Fruit fly (Drosophila melanogaster): ENCODE data around the gene Crg-1.

The Crg-1 gene

DNA sequence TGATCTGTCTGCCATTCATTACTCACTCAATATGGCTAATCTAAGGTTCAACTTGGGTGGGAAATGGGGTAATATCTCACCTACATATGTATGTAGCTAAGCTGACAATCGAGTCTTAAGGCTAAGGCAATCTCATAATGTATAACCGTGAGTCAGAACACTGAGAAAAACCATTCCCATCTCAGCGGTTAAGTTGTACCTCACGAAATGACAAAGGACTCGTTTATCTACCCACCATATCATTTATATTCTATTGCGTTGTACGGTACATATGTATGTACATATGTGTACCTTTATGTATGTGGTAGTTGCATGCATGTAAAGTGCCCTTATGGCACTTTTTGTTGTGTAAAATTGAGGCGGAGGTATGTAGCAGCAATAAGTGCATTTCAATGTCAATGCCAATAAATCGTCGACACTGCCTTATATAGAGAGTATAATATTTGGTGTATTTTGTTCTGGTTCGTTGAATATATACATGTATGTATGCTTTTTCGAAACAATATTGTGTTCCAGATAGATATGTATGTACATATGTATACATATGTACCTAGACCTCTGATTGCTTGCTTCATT lies 30.0 kb upstream of the Crg-1 start:
- TF ChIP-seq bab1 (GFP tag; optimal IDR thresholded peaks at IDR 0.05): peak; percentile 33
- no peak for TF ChIP-seq CG33017 (tag; optimal IDR thresholded peaks at IDR 0.05)
- peak; percentile 16 for TF ChIP-seq Crg-1 (GFP tag; optimal IDR thresholded peaks at IDR 0.05)
- no peak for TF ChIP-seq CG1620 (GFP tag; optimal IDR thresholded peaks at IDR 0.05)
- peak; percentile 63 for TF ChIP-seq tj (GFP tag; optimal IDR thresholded peaks at IDR 0.05)

DNA sequence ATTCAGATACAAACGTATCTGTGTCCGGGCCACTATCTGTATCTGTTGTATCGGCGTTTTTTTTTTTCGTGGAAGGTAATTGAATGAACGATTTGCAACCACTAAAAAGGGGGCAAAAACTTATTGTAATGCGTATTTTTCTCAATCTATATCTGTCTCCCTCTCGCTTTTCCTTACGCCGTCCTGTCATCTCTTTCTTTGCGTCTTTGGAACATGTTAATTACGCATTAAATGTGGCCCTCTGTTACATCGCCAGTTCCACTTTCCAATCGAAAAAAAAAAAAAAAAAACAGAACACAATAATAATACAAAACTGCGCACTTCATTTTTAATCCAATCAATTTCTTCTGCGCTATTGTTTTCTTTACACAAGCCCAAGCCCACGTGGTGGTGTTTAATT lies 28.8 kb upstream of the Crg-1 start:
- TF ChIP-seq CG7101 (tag; optimal IDR thresholded peaks at IDR 0.05) (no peak), tj (GFP tag; optimal IDR thresholded peaks at IDR 0.05) (no peak), CG11617 (GFP tag; optimal IDR thresholded peaks at IDR 0.05) (no peak), CG12768 (GFP tag; optimal IDR thresholded peaks at IDR 0.05) (no peak), kay (GFP tag; ENCODE audit: borderline replicate concordance) (no peak), CG5204 (GFP tag; optimal IDR thresholded peaks at IDR 0.05) (no peak), CG1620 (GFP tag; optimal IDR thresholded peaks at IDR 0.05) (no peak), ovo (GFP tag; optimal IDR thresholded peaks at IDR 0.05) (no peak), pad (GFP tag; optimal IDR thresholded peaks at IDR 0.05) (no peak), cic (GFP tag; optimal IDR thresholded peaks at IDR 0.05) (no peak), cnc (optimal IDR thresholded peaks at IDR 0.05) (no peak), Clk (GFP tag; optimal IDR thresholded peaks at IDR 0.05) (no peak)

DNA sequence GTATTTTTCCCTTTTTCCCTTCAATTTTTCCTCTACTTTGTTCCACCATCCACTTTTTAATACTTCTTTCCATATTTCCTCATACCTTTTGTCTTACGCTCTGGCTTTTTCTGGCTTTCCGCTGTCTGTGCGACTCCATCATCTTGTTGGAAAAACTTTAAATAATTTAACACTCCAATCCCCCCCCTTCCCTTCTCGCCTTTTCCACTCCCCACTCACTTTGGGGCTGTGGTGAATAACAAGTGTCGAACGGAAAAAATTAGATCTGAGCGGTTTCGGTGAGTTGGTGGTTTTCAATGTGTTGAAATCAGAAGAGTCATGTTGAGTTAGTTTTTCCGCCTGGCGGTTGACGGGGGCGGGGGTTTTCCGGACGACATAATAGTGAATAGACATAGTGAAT lies 25.9 kb upstream of the Crg-1 start:
- TF ChIP-seq pad (GFP tag; optimal IDR thresholded peaks at IDR 0.05): no peak
- no peak for TF ChIP-seq CG11617 (GFP tag; optimal IDR thresholded peaks at IDR 0.05)
- TF ChIP-seq cnc (optimal IDR thresholded peaks at IDR 0.05): no peak
- no peak for TF ChIP-seq Mnt (GFP tag; optimal IDR thresholded peaks at IDR 0.05)

DNA sequence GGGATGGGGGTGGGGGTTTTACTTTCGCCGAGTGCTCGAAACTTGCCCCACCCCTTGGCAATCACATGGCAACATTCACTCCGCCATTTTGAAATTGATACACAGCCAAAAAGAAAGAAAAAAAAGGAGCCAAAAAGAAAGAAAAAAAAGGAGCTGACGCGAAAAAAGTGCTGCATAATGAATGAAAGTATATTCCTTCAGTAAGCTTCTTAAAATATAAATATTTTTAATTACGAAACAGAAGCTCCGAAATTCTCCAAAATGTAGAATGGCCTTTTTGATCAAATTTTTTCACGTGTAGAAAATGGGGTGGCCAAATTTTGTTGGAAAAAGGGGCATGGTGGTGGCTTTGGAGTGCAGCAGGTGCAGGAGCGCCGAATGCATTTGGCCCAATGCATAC lies 24.8 kb upstream of the Crg-1 start:
- TF ChIP-seq kay (GFP tag; ENCODE audit: borderline replicate concordance) (no peak), Hr96 (GFP tag; optimal IDR thresholded peaks at IDR 0.05) (no peak), CG5204 (GFP tag; optimal IDR thresholded peaks at IDR 0.05) (no peak), cic (GFP tag; optimal IDR thresholded peaks at IDR 0.05) (no peak), CG33017 (tag; optimal IDR thresholded peaks at IDR 0.05) (no peak), pad (GFP tag; optimal IDR thresholded peaks at IDR 0.05) (no peak), CG12768 (GFP tag; optimal IDR thresholded peaks at IDR 0.05) (peak; percentile 15), CG7101 (tag; optimal IDR thresholded peaks at IDR 0.05) (peak; percentile 2), CG11617 (GFP tag; optimal IDR thresholded peaks at IDR 0.05) (no peak), tj (GFP tag; optimal IDR thresholded peaks at IDR 0.05) (peak; percentile 3), CG7045 (GFP tag; optimal IDR thresholded peaks at IDR 0.05) (peak; percentile 15), ovo (GFP tag; optimal IDR thresholded peaks at IDR 0.05) (no peak), Clk (GFP tag; optimal IDR thresholded peaks at IDR 0.05) (no peak), Mnt (GFP tag; optimal IDR thresholded peaks at IDR 0.05) (no peak), cnc (optimal IDR thresholded peaks at IDR 0.05) (no peak), bab1 (GFP tag; optimal IDR thresholded peaks at IDR 0.05) (no peak), Crg-1 (GFP tag; optimal IDR thresholded peaks at IDR 0.05) (no peak), CG14711 (tag; optimal IDR thresholded peaks at IDR 0.05) (peak; percentile 24), toe (GFP tag; optimal IDR thresholded peaks at IDR 0.05) (no peak), CG1620 (GFP tag; optimal IDR thresholded peaks at IDR 0.05) (no peak)

DNA sequence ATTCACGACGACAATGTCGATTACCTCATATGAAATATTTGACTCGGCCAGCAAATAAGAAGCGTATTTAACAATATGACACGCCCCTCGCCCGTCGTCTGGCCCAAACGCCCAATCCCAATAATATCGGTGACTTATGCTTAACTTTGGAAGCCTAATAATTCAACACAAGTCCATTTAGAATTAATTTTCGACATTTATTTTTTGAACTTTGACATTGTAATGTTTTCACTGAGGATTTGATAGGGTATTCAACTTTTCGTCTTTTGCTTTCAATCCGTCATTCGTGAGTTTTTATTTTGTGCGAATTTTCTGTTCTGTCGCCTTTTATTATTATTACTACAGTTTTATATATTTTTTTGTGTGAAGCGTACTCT lies 20.6 kb upstream of the Crg-1 start:
- TF ChIP-seq CG14711 (tag; optimal IDR thresholded peaks at IDR 0.05) (no peak), CG5204 (GFP tag; optimal IDR thresholded peaks at IDR 0.05) (no peak), Mnt (GFP tag; optimal IDR thresholded peaks at IDR 0.05) (no peak), ovo (GFP tag; optimal IDR thresholded peaks at IDR 0.05) (no peak), CG1620 (GFP tag; optimal IDR thresholded peaks at IDR 0.05) (no peak), toe (GFP tag; optimal IDR thresholded peaks at IDR 0.05) (no peak)

DNA sequence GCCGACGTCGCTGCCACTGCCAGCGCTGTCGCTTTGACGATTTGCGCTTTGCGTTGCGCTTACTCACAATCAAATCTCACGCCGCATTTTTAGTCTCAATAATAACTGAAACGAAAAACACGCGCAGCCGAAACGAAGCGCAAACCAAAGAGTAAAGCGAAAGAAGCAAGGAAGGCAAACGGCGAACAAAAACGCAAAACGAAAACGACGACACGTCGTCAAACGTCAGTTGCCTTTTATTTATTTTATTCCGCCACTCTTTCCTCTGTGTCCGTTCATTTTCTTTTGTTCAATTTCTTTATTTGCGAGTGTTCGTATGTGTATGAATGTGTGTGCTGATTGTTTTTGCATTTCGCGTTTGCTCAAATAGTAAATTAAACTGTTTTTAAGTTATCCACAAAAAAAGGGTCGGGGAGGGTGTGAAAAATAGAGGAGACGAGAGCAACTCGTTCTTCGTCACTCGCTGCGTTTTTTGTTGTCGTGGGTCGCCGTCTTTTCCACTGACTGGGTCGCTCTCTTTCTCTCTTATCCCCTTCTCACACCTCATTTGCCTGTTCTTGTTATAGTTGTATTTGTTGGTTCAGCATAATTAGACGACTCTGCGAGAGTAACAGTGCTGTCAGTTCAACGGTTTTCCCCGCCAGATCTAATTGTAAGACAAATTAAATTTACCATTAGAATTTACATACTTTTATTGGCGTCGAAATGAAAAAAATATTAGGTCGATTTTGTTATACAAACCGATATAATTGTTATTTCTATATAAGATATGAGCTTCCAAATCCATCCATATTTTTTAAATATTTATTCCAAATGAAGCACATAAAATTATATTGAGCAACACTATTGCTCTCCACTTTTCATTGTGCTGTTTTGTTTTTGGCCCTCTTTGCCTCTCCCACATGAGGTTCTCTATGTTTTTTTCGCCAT lies 19.9 kb upstream of the Crg-1 start:
- peak; percentile 8 for TF ChIP-seq CG7045 (GFP tag; optimal IDR thresholded peaks at IDR 0.05)
- TF ChIP-seq Hr96 (GFP tag; optimal IDR thresholded peaks at IDR 0.05): no peak
- TF ChIP-seq bab1 (GFP tag; optimal IDR thresholded peaks at IDR 0.05): peak; percentile 89
- peak; percentile 85 for TF ChIP-seq pad (GFP tag; optimal IDR thresholded peaks at IDR 0.05)
- TF ChIP-seq CG12768 (GFP tag; optimal IDR thresholded peaks at IDR 0.05): no peak
- no peak for TF ChIP-seq toe (GFP tag; optimal IDR thresholded peaks at IDR 0.05)
- TF ChIP-seq cic (GFP tag; optimal IDR thresholded peaks at IDR 0.05): peak; percentile 29
- peak; percentile 44 for TF ChIP-seq CG33017 (tag; optimal IDR thresholded peaks at IDR 0.05)
- peak; percentile 85 for TF ChIP-seq CG7101 (tag; optimal IDR thresholded peaks at IDR 0.05)
- peak; percentile 63 for TF ChIP-seq CG11617 (GFP tag; optimal IDR thresholded peaks at IDR 0.05)
- peak; percentile 74 for TF ChIP-seq CG14711 (tag; optimal IDR thresholded peaks at IDR 0.05)
- peak; percentile 20 for TF ChIP-seq CG1620 (GFP tag; optimal IDR thresholded peaks at IDR 0.05)
- TF ChIP-seq Mnt (GFP tag; optimal IDR thresholded peaks at IDR 0.05): peak; percentile 37
- TF ChIP-seq kay (GFP tag; ENCODE audit: borderline replicate concordance): peak; percentile 97
- TF ChIP-seq tj (GFP tag; optimal IDR thresholded peaks at IDR 0.05): peak; percentile 82
